Fruit fly (Drosophila melanogaster) whole organism, prepupa: ENCODE results near the gene UQCR-14.

Experiments used
- CG10631 ChIP-seq: fragments of 200-800 bp; sonication (Bioruptor generic); optimal IDR thresholded peaks from 2 replicates; lab custom pipeline; 2016; ENCODE audit warnings: missing biosample characterization, missing genetic modification characterization
- CG11294 ChIP-seq: fragments of 200-800 bp; sonication (Bioruptor generic); IDR thresholded peaks from 2 replicates; pipeline ENCODE4 v1.3.6; 2022; ENCODE audit warnings: missing biosample characterization, missing genetic modification characterization
- CG11762 ChIP-seq: fragments of 200-800 bp; sonication (Bioruptor generic); optimal IDR thresholded peaks from 3 replicates; lab custom pipeline; 2016; ENCODE audit warnings: missing biosample characterization, missing genetic modification characterization; ENCODE audit not compliant: insufficient read depth
- CG11902 ChIP-seq: fragments of 200-800 bp; sonication (Bioruptor generic); optimal IDR thresholded peaks from 3 replicates; lab custom pipeline; 2016; ENCODE audit warnings: missing biosample characterization, missing genetic modification characterization
- CG1621 ChIP-seq: fragments of 200-800 bp; sonication (Bioruptor generic); optimal IDR thresholded peaks from 3 replicates; lab custom pipeline; 2018; ENCODE audit warnings: missing biosample characterization, mild to moderate bottlenecking, missing genetic modification characterization
- CG16779 ChIP-seq: fragments of 200-800 bp; sonication (Bioruptor generic); optimal IDR thresholded peaks from 3 replicates; lab custom pipeline; 2017; ENCODE audit warnings: missing biosample characterization, mild to moderate bottlenecking, missing genetic modification characterization
- CG31627 ChIP-seq: fragments of 200-800 bp; sonication (Bioruptor generic); optimal IDR thresholded peaks from 3 replicates; lab custom pipeline; 2016; ENCODE audit warnings: missing biosample characterization, missing genetic modification characterization
- CG32006 ChIP-seq: fragments of 200-800 bp; sonication (Bioruptor generic); optimal IDR thresholded peaks from 3 replicates; lab custom pipeline; 2017; ENCODE audit warnings: missing biosample characterization, mild to moderate bottlenecking, missing genetic modification characterization
- CG34406 ChIP-seq: fragments of 200-800 bp; sonication (Bioruptor generic); optimal IDR thresholded peaks from 3 replicates; lab custom pipeline; 2016; ENCODE audit warnings: missing biosample characterization, missing genetic modification characterization
- CG3919 ChIP-seq: fragments of 200-800 bp; sonication (Bioruptor generic); optimal IDR thresholded peaks from 3 replicates; lab custom pipeline; 2016; ENCODE audit warnings: missing biosample characterization, missing genetic modification characterization
- CG6163 ChIP-seq: fragments of 200-800 bp; sonication (Bioruptor generic); IDR thresholded peaks from 3 replicates; pipeline ENCODE4 v1.3.6; 2022; ENCODE audit warnings: missing biosample characterization, missing genetic modification characterization
- CG6276 ChIP-seq: fragments of 200-800 bp; sonication (Bioruptor generic); optimal IDR thresholded peaks from 2 replicates; lab custom pipeline; 2017; ENCODE audit warnings: missing biosample characterization, mild to moderate bottlenecking, missing genetic modification characterization
- CG6792 ChIP-seq: fragments of 200-800 bp; sonication (Bioruptor generic); optimal IDR thresholded peaks from 3 replicates; lab custom pipeline; 2016; ENCODE audit warnings: missing biosample characterization, missing genetic modification characterization
- CG6808 ChIP-seq: fragments of 200-800 bp; sonication (Bioruptor generic); optimal IDR thresholded peaks from 3 replicates; lab custom pipeline; 2017; ENCODE audit warnings: missing biosample characterization, missing genetic modification characterization, mild to moderate bottlenecking, moderate library complexity, missing genetic modification reagents
- CG7368 ChIP-seq: fragments of 200-800 bp; sonication (Bioruptor generic); optimal IDR thresholded peaks from 3 replicates; lab custom pipeline; 2016; ENCODE audit warnings: missing biosample characterization, missing genetic modification characterization
- CG8319 ChIP-seq: fragments of 200-800 bp; sonication (Bioruptor generic); optimal IDR thresholded peaks from 3 replicates; lab custom pipeline; 2016; ENCODE audit warnings: missing biosample characterization, missing genetic modification characterization
- CG9139 ChIP-seq: fragments of 200-800 bp; sonication (Bioruptor generic); optimal IDR thresholded peaks from 3 replicates; lab custom pipeline; 2017; ENCODE audit warnings: missing biosample characterization, mild to moderate bottlenecking, missing genetic modification characterization
- Eip75B ChIP-seq: fragments of 200-800 bp; sonication (Bioruptor generic); optimal IDR thresholded peaks from 3 replicates; lab custom pipeline; 2016; ENCODE audit warnings: missing biosample characterization, missing genetic modification characterization
- Eip78C ChIP-seq: fragments of 200-800 bp; sonication (Bioruptor generic); peaks from one replicate; lab custom pipeline; 2016; ENCODE audit warnings: missing biosample characterization, missing genetic modification characterization
- Ets21C ChIP-seq: fragments of 200-800 bp; sonication (Bioruptor generic); optimal IDR thresholded peaks from 3 replicates; lab custom pipeline; 2016; ENCODE audit warnings: missing biosample characterization, missing genetic modification characterization
- Gug ChIP-seq: fragments of 200-800 bp; sonication (Bioruptor generic); IDR thresholded peaks from 2 replicates; pipeline ENCODE4 v1.3.6; 2022; ENCODE audit warnings: missing biosample characterization, missing genetic modification characterization
- Hr38 ChIP-seq: sonication (Bioruptor generic); optimal IDR thresholded peaks from 2 replicates; lab custom pipeline; 2016; ENCODE audit warnings: missing biosample characterization, missing genetic modification characterization
- Hr39 ChIP-seq: fragments of 200-800 bp; sonication (Bioruptor generic); optimal IDR thresholded peaks from 2 replicates; lab custom pipeline; 2016; ENCODE audit warnings: missing biosample characterization, missing genetic modification characterization
- Lpt ChIP-seq: fragments of 200-800 bp; sonication (Bioruptor generic); optimal IDR thresholded peaks from 3 replicates; lab custom pipeline; 2016; ENCODE audit warnings: missing biosample characterization, missing genetic modification characterization
- Met ChIP-seq: fragments of 200-800 bp; sonication (Bioruptor generic); optimal IDR thresholded peaks from 3 replicates; lab custom pipeline; 2016; ENCODE audit warnings: missing biosample characterization, missing genetic modification characterization
- OdsH ChIP-seq: fragments of 200-800 bp; sonication (Bioruptor generic); optimal IDR thresholded peaks from 3 replicates; lab custom pipeline; 2016; ENCODE audit warnings: missing biosample characterization, missing genetic modification characterization
- Smox ChIP-seq: fragments of 200-800 bp; sonication (Bioruptor generic); optimal IDR thresholded peaks from 3 replicates; lab custom pipeline; 2016; ENCODE audit warnings: missing biosample characterization, missing genetic modification characterization
- Sox102F ChIP-seq: fragments of 200-800 bp; sonication (Bioruptor generic); optimal IDR thresholded peaks from 2 replicates; lab custom pipeline; 2016; ENCODE audit warnings: missing biosample characterization, mild to moderate bottlenecking, missing genetic modification characterization
- Sox14 ChIP-seq: fragments of 200-800 bp; sonication (Bioruptor generic); optimal IDR thresholded peaks from 3 replicates; lab custom pipeline; 2016; ENCODE audit warnings: missing biosample characterization, missing genetic modification characterization
- Sox15 ChIP-seq: fragments of 200-800 bp; sonication (Bioruptor generic); optimal IDR thresholded peaks from 3 replicates; lab custom pipeline; 2016; ENCODE audit warnings: missing biosample characterization, missing genetic modification characterization
- achi ChIP-seq: fragments of 200-800 bp; sonication (Bioruptor generic); optimal IDR thresholded peaks from 3 replicates; lab custom pipeline; 2016; ENCODE audit warnings: missing biosample characterization, missing genetic modification characterization
- acj6 ChIP-seq: fragments of 200-800 bp; sonication (Bioruptor generic); optimal IDR thresholded peaks from 3 replicates; lab custom pipeline; 2016; ENCODE audit warnings: missing biosample characterization, missing genetic modification characterization
- cyc ChIP-seq: fragments of 200-800 bp; sonication (Bioruptor generic); optimal IDR thresholded peaks from 3 replicates; lab custom pipeline; 2016; ENCODE audit warnings: missing biosample characterization, missing genetic modification characterization
- dac ChIP-seq: fragments of 200-800 bp; sonication (Bioruptor generic); optimal IDR thresholded peaks from 2 replicates; lab custom pipeline; 2017; ENCODE audit warnings: missing biosample characterization, mild to moderate bottlenecking, missing genetic modification characterization
- dsx ChIP-seq: fragments of 200-800 bp; optimal IDR thresholded peaks from 3 replicates; lab custom pipeline; 2019; ENCODE audit warnings: missing biosample characterization, mild to moderate bottlenecking, missing genetic modification characterization, moderate library complexity; ENCODE audit not compliant: poor library complexity, severe bottlenecking
- esn ChIP-seq: fragments of 200-800 bp; sonication (Bioruptor generic); optimal IDR thresholded peaks from 2 replicates; lab custom pipeline; 2016; ENCODE audit warnings: missing biosample characterization, mild to moderate bottlenecking, missing genetic modification characterization, moderate library complexity
- fd59A ChIP-seq: fragments of 200-800 bp; sonication (Bioruptor generic); optimal IDR thresholded peaks from 2 replicates; lab custom pipeline; 2017; ENCODE audit warnings: missing biosample characterization, mild to moderate bottlenecking, missing genetic modification characterization, missing genetic modification reagents
- fd85E ChIP-seq: fragments of 200-800 bp; sonication (Bioruptor generic); optimal IDR thresholded peaks from 3 replicates; lab custom pipeline; 2016; ENCODE audit warnings: missing biosample characterization, missing genetic modification characterization
- fkh ChIP-seq: fragments of 200-800 bp; sonication (Bioruptor generic); optimal IDR thresholded peaks from 3 replicates; lab custom pipeline; 2017; ENCODE audit warnings: missing biosample characterization, mild to moderate bottlenecking, missing genetic modification characterization, moderate library complexity
- lz ChIP-seq: fragments of 200-800 bp; sonication (Bioruptor generic); optimal IDR thresholded peaks from 3 replicates; lab custom pipeline; 2016; ENCODE audit warnings: missing biosample characterization, missing genetic modification characterization
- net ChIP-seq: fragments of 200-800 bp; sonication (Bioruptor generic); optimal IDR thresholded peaks from 3 replicates; lab custom pipeline; 2016; ENCODE audit warnings: missing biosample characterization, missing genetic modification characterization
- pdm3 ChIP-seq: fragments of 200-800 bp; sonication (Bioruptor generic); optimal IDR thresholded peaks from 3 replicates; lab custom pipeline; 2016; ENCODE audit warnings: missing biosample characterization, missing genetic modification characterization
- salr ChIP-seq, 2 experiments: fragments of 200-800 bp; sonication (Bioruptor generic); optimal IDR thresholded peaks; 3 replicates each; lab custom pipeline; 2016 to 2018; ENCODE audit warnings: missing biosample characterization in 2 of 2, missing genetic modification characterization in 2 of 2, mild to moderate bottlenecking in 1 of 2
- spab ChIP-seq: fragments of 200-800 bp; sonication (Bioruptor generic); optimal IDR thresholded peaks from 2 replicates; lab custom pipeline; 2017; ENCODE audit warnings: missing biosample characterization, mild to moderate bottlenecking, missing genetic modification characterization, missing genetic modification reagents
- ss ChIP-seq, 2 experiments: fragments of 200-800 bp; sonication (Bioruptor generic); optimal IDR thresholded peaks; 2 replicates in 1 of 2; 3 replicates in 1 of 2; lab custom pipeline; 2017 to 2018; ENCODE audit warnings: mild to moderate bottlenecking in 2 of 2, missing biosample characterization in 2 of 2, missing genetic modification characterization in 2 of 2, moderate library complexity in 1 of 2
- svp ChIP-seq: fragments of 200-800 bp; sonication (Bioruptor generic); peaks from one replicate; lab custom pipeline; 2016; ENCODE audit warnings: missing biosample characterization, missing genetic modification characterization
- topi ChIP-seq: fragments of 200-800 bp; sonication (Bioruptor generic); optimal IDR thresholded peaks from 3 replicates; lab custom pipeline; 2016; ENCODE audit warnings: missing biosample characterization, missing genetic modification characterization
- vri ChIP-seq: fragments of 200-800 bp; sonication (Bioruptor generic); optimal IDR thresholded peaks from 3 replicates; lab custom pipeline; 2016; ENCODE audit warnings: missing biosample characterization, mild to moderate bottlenecking, missing genetic modification characterization

The UQCR-14 gene

DNA sequence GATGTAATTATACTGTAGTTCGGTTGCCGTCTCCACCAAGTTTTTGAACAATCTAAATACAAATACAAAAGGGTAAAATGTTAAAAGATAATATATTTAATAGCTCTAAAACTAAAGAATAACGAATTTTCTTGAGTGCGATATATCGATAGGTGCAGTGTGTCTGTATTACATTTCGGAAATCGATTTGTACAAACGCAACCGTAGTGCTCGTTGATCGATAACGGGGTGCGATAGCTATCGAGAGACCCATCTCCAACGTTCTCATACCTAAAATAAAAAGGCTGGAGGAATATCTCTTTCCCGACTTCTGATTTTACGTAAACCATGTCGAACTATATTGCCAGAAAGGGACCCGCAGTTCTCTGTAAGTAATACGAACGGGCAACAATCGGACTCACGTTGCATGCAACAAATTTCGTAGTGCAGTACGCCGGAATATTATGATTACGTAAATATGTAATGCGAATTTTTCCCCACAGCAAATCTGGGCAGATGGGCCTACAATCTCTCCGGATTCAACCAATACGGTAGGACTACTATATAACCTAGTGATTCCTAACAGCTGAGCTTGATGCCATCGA lies at the start of gene UQCR-14:
Gene UQCR-14, plus strand, starts transcription at position 206 of the 584 bp plus-strand sequence.
- TF ChIP-seq CG11902 = no peak
- peak; percentile 19 for TF ChIP-seq CG31627 (GFP tag; lab: Kevin White, UChicago)
- TF ChIP-seq CG6163 = no peak
- TF ChIP-seq CG6808 = no peak
- peak; percentile 43 for TF ChIP-seq vri
- peak; percentile 43 for TF ChIP-seq topi
- peak; percentile 9 for TF ChIP-seq lz (GFP tag; lab: Kevin White, UChicago)
- TF ChIP-seq svp = no peak
- no peak for TF ChIP-seq acj6 (GFP tag; lab: Kevin White, UChicago)
- no peak for TF ChIP-seq CG34406 (GFP tag; lab: Kevin White, UChicago)
- TF ChIP-seq esn = peak; percentile 46
- TF ChIP-seq dac (GFP tag; lab: Kevin White, UChicago) = no peak
- no peak for TF ChIP-seq ss (GFP tag; optimal IDR thresholded peaks at IDR 0.05; lab: Kevin White, UChicago)
- TF ChIP-seq CG6792 (GFP tag; lab: Kevin White, UChicago) = no peak
- TF ChIP-seq Sox102F (GFP tag; lab: Kevin White, UChicago) = peak; percentile 10
- TF ChIP-seq CG10631 (GFP tag; lab: Kevin White, UChicago) = peak; percentile 6
- no peak for TF ChIP-seq CG9139 (GFP tag; lab: Kevin White, UChicago)
- TF ChIP-seq dsx = peak; percentile 34
- TF ChIP-seq CG8319 = no peak
- no peak for TF ChIP-seq Met (GFP tag; lab: Kevin White, UChicago)
- TF ChIP-seq achi = peak; percentile 19
- TF ChIP-seq cyc = peak; percentile 8
- TF ChIP-seq Sox15 (GFP tag; lab: Kevin White, UChicago) = no peak
- no peak for TF ChIP-seq Lpt (GFP tag; lab: Kevin White, UChicago)
- no peak for TF ChIP-seq salr (GFP tag; optimal IDR thresholded peaks at IDR 0.05; lab: Kevin White, UChicago)
- TF ChIP-seq Sox14 (GFP tag; lab: Kevin White, UChicago) = peak; percentile 12
- TF ChIP-seq pdm3 = no peak
- peak; percentile 74 for TF ChIP-seq Eip78C (GFP tag; lab: Kevin White, UChicago)
- TF ChIP-seq Hr39 (GFP tag; lab: Kevin White, UChicago) = no peak
- peak; percentile 12 for TF ChIP-seq CG1621 (tag; lab: Kevin White, UChicago)
- no peak for TF ChIP-seq CG11294 (GFP tag; lab: Robert Waterston, UW)
- TF ChIP-seq CG6276 (GFP tag; lab: Kevin White, UChicago) = no peak
- TF ChIP-seq Eip75B (GFP tag; lab: Kevin White, UChicago) = no peak
- no peak for TF ChIP-seq OdsH (GFP tag; lab: Kevin White, UChicago)
- TF ChIP-seq Gug (GFP tag; lab: Robert Waterston, UW) = no peak
- no peak for TF ChIP-seq Hr38 (GFP tag; lab: Kevin White, UChicago)
- TF ChIP-seq spab (GFP tag; lab: Kevin White, UChicago) = no peak
- TF ChIP-seq CG16779 (tag; lab: Kevin White, UChicago) = no peak
- no peak for TF ChIP-seq CG11762 (GFP tag; lab: Kevin White, UChicago)
- no peak for TF ChIP-seq Smox (GFP tag; lab: Kevin White, UChicago)
- TF ChIP-seq Ets21C (GFP tag; lab: Kevin White, UChicago) = no peak
- TF ChIP-seq CG7368 = no peak
- TF ChIP-seq fkh (GFP tag; lab: Kevin White, UChicago) = no peak
- TF ChIP-seq CG3919 (GFP tag; lab: Kevin White, UChicago) = no peak
- TF ChIP-seq CG32006 (GFP tag; lab: Kevin White, UChicago) = no peak
- TF ChIP-seq fd59A (GFP tag; lab: Kevin White, UChicago) = no peak
- TF ChIP-seq fd85E (GFP tag; lab: Kevin White, UChicago) = no peak
- no peak for TF ChIP-seq net (GFP tag; lab: Kevin White, UChicago)
